Worm (Caenorhabditis elegans) whole organism, L3 larva: Measurements from ENCODE around the gene mlt-7.

Source experiments
- ZK546.5 ChIP-seq: sonication (generic microtip); optimal IDR thresholded peaks from 2 replicates; lab custom pipeline; 2017; ENCODE audit warnings: missing biosample characterization, missing genetic modification characterization
- ama-1 ChIP-seq: fragments of 150-350 bp; optimal IDR thresholded peaks from 2 replicates; lab custom pipeline; 2018
- ceh-82 ChIP-seq: fragments of 150-350 bp; optimal IDR thresholded peaks from 2 replicates; lab custom pipeline; 2014; ENCODE audit warnings: missing biosample characterization, missing genetic modification characterization
- daf-12 ChIP-seq: fragments of 150-350 bp; optimal IDR thresholded peaks from 2 replicates; lab custom pipeline; 2014; ENCODE audit warnings: missing biosample characterization, missing genetic modification reagents, missing genetic modification characterization
- egl-27 ChIP-seq: sonication (generic microtip); optimal IDR thresholded peaks from 4 replicates; lab custom pipeline; 2017; ENCODE audit warnings: missing biosample characterization, missing genetic modification reagents, missing genetic modification characterization
- egl-5 ChIP-seq: fragments of 150-350 bp; optimal IDR thresholded peaks from 2 replicates; lab custom pipeline; 2017; ENCODE audit warnings: missing biosample characterization, missing genetic modification reagents, missing genetic modification characterization, inconsistent platforms
- elt-2 ChIP-seq: sonication (generic microtip); optimal IDR thresholded peaks from 2 replicates; lab custom pipeline; 2016; ENCODE audit warnings: missing genetic modification reagents, mild to moderate bottlenecking, missing genetic modification characterization, missing compliant biosample characterization
- eor-1 ChIP-seq, 2 experiments: fragments of 150-350 bp; optimal IDR thresholded peaks; 2 replicates each; lab custom pipeline; 2014 to 2018; ENCODE audit warnings: missing biosample characterization in 2 of 2, missing genetic modification characterization in 2 of 2
- fkh-10 ChIP-seq: sonication (generic microtip); optimal IDR thresholded peaks from 2 replicates; lab custom pipeline; 2017; ENCODE audit warnings: missing biosample characterization, missing genetic modification reagents, missing genetic modification characterization
- fkh-2 ChIP-seq: fragments of 150-350 bp; optimal IDR thresholded peaks from 2 replicates; lab custom pipeline; 2014; ENCODE audit warnings: missing biosample characterization, missing genetic modification reagents, missing genetic modification characterization
- fos-1 ChIP-seq: fragments of 150-350 bp; optimal IDR thresholded peaks from 2 replicates; lab custom pipeline; 2014; ENCODE audit warnings: missing biosample characterization, missing genetic modification characterization
- hmg-11 ChIP-seq: sonication (generic microtip); optimal IDR thresholded peaks from 2 replicates; lab custom pipeline; 2016; ENCODE audit warnings: missing genetic modification characterization, missing compliant biosample characterization
- jun-1 ChIP-seq: fragments of 150-350 bp; optimal IDR thresholded peaks from 2 replicates; lab custom pipeline; 2014; ENCODE audit warnings: missing biosample characterization, missing genetic modification reagents, missing genetic modification characterization
- lin-15B ChIP-seq: fragments of 150-350 bp; optimal IDR thresholded peaks from 2 replicates; lab custom pipeline; 2014; ENCODE audit warnings: missing biosample characterization, missing genetic modification characterization
- lsy-12 ChIP-seq: sonication (generic microtip); optimal IDR thresholded peaks from 2 replicates; lab custom pipeline; 2016; ENCODE audit warnings: mild to moderate bottlenecking, missing genetic modification characterization, missing compliant biosample characterization
- mdl-1 ChIP-seq: fragments of 150-350 bp; optimal IDR thresholded peaks from 2 replicates; lab custom pipeline; 2014; ENCODE audit warnings: missing biosample characterization, missing genetic modification characterization
- mml-1 ChIP-seq: fragments of 150-350 bp; sonication (generic microtip); optimal IDR thresholded peaks from 3 replicates; lab custom pipeline; 2014; ENCODE audit warnings: missing biosample characterization, missing genetic modification characterization
- nfya-1 ChIP-seq: sonication (generic microtip); optimal IDR thresholded peaks from 2 replicates; lab custom pipeline; 2017; ENCODE audit warnings: missing genetic modification characterization, mild to moderate bottlenecking, missing compliant biosample characterization, antibody characterized with exemption, moderate library complexity; ENCODE audit not compliant: insufficient read depth
- nhr-11 ChIP-seq: fragments of 150-350 bp; optimal IDR thresholded peaks from 2 replicates; lab custom pipeline; 2014; ENCODE audit warnings: missing biosample characterization, missing genetic modification characterization
- nhr-12 ChIP-seq: fragments of 150-350 bp; optimal IDR thresholded peaks from 2 replicates; lab custom pipeline; 2014; ENCODE audit warnings: missing biosample characterization, missing genetic modification characterization
- nhr-28 ChIP-seq: fragments of 150-350 bp; optimal IDR thresholded peaks from 2 replicates; lab custom pipeline; 2014; ENCODE audit warnings: missing biosample characterization, missing genetic modification characterization
- nhr-43 ChIP-seq: sonication (generic microtip); optimal IDR thresholded peaks from 2 replicates; lab custom pipeline; 2016; ENCODE audit warnings: mild to moderate bottlenecking, missing genetic modification characterization, missing compliant biosample characterization; ENCODE audit not compliant: poor library complexity, severe bottlenecking
- nhr-67 ChIP-seq: fragments of 150-350 bp; optimal IDR thresholded peaks from 2 replicates; lab custom pipeline; 2014; ENCODE audit warnings: missing biosample characterization, missing genetic modification characterization
- nhr-76 ChIP-seq: fragments of 150-350 bp; sonication (generic microtip); optimal IDR thresholded peaks from 5 replicates; lab custom pipeline; 2014; ENCODE audit warnings: missing biosample characterization, missing genetic modification characterization
- nhr-77 ChIP-seq: fragments of 150-350 bp; optimal IDR thresholded peaks from 2 replicates; lab custom pipeline; 2014; ENCODE audit warnings: missing biosample characterization, missing genetic modification characterization
- pha-4 ChIP-seq: fragments of 150-350 bp; optimal IDR thresholded peaks from 2 replicates; lab custom pipeline; 2014; ENCODE audit warnings: missing biosample characterization, missing genetic modification reagents, missing genetic modification characterization
- pqm-1 ChIP-seq: fragments of 150-350 bp; optimal IDR thresholded peaks from 2 replicates; lab custom pipeline; 2017; ENCODE audit warnings: missing biosample characterization, missing genetic modification characterization, inconsistent platforms
- sea-2 ChIP-seq: fragments of 150-350 bp; sonication (generic microtip); optimal IDR thresholded peaks from 4 replicates; lab custom pipeline; 2014; ENCODE audit warnings: missing biosample characterization, missing genetic modification reagents, missing genetic modification characterization
- skn-1 ChIP-seq: fragments of 150-350 bp; optimal IDR thresholded peaks from 2 replicates; lab custom pipeline; 2014; ENCODE audit warnings: missing biosample characterization, missing genetic modification characterization
- ztf-4 ChIP-seq: fragments of 150-350 bp; optimal IDR thresholded peaks from 2 replicates; lab custom pipeline; 2014; ENCODE audit warnings: missing biosample characterization, missing genetic modification characterization

Gene mlt-7

ce11 chrII:4428121-4428520 is 35.3 kb downstream of the mlt-7 start:
- TF ChIP-seq ztf-4 (tag; lab: Kevin White, UChicago) (no peak), skn-1 (no peak), nhr-28 (tag; lab: Kevin White, UChicago) (no peak), egl-27 (no peak), egl-5 (tag; lab: Kevin White, UChicago) (no peak), fkh-10 (GFP tag; lab: Kevin White, UChicago) (no peak), nhr-11 (tag; lab: Kevin White, UChicago) (no peak), nhr-76 (tag; lab: Kevin White, UChicago) (no peak)

- peak; percentile 40 for TF ChIP-seq pqm-1
- TF ChIP-seq elt-2 (tag; lab: Kevin White, UChicago): peak; percentile 59
- TF ChIP-seq nhr-77 (tag; lab: Kevin White, UChicago): no peak
Measured at ce11 chrII:4433146-4433545, 40.3 kb downstream of the mlt-7 start, which contains the start of gene nhr-109. Gene nhr-109 (plus strand): TSS chrII:4433367.

ce11 chrII:4434278-4434677 is 41.5 kb downstream of the mlt-7 start:
- TF ChIP-seq lin-15B: no peak
- no peak for TF ChIP-seq egl-5 (tag; lab: Kevin White, UChicago)
- TF ChIP-seq pha-4: no peak
- no peak for TF ChIP-seq lsy-12 (tag; lab: Kevin White, UChicago)
- no peak for TF ChIP-seq eor-1 (tag; optimal IDR thresholded peaks at IDR 0.05; lab: Kevin White, UChicago)
- TF ChIP-seq sea-2: no peak
- TF ChIP-seq fos-1 (tag; lab: Kevin White, UChicago): no peak
- TF ChIP-seq ama-1: no peak
- no peak for TF ChIP-seq fkh-2 (tag; lab: Kevin White, UChicago)

- no peak for TF ChIP-seq daf-12 (tag; lab: Kevin White, UChicago)
- TF ChIP-seq jun-1 (tag; lab: Kevin White, UChicago): no peak
- no peak for TF ChIP-seq pqm-1
- peak; percentile 54 for TF ChIP-seq elt-2 (tag; lab: Kevin White, UChicago)
- TF ChIP-seq ama-1: no peak
- no peak for TF ChIP-seq ZK546.5 (tag; lab: Kevin White, UChicago)
- peak; percentile 61 for TF ChIP-seq nhr-43
- TF ChIP-seq lin-15B: no peak
- TF ChIP-seq mml-1 (tag; lab: Kevin White, UChicago): no peak
Measured at ce11 chrII:4435134-4435533, 42.3 kb downstream of the mlt-7 start, which contains the start of gene nhr-273. Gene nhr-273 (plus strand): TSS chrII:4435300.

- no peak for TF ChIP-seq mml-1 (tag; lab: Kevin White, UChicago)
- TF ChIP-seq elt-2 (tag; lab: Kevin White, UChicago): peak; percentile 33
- no peak for TF ChIP-seq nhr-67 (tag; lab: Kevin White, UChicago)
- TF ChIP-seq, all 47 proteins: peak for 1
Measured at ce11 chrII:4438601-4439000, 45.8 kb downstream of the mlt-7 start, which contains the start of gene nhr-16. Gene nhr-16 (plus strand): TSS chrII:4438805.

ce11 chrII:4441278-4441677 is 48.5 kb downstream of the mlt-7 start:
- no peak for TF ChIP-seq ceh-82 (tag; lab: Kevin White, UChicago)
- TF ChIP-seq nfya-1 (tag; lab: Kevin White, UChicago): peak; percentile 93

- TF ChIP-seq nhr-76 (tag; lab: Kevin White, UChicago) (no peak), pha-4 (no peak), nhr-28 (tag; lab: Kevin White, UChicago) (no peak), mdl-1 (tag; lab: Kevin White, UChicago) (no peak), nhr-77 (tag; lab: Kevin White, UChicago) (no peak), pqm-1 (no peak), nhr-12 (tag; lab: Kevin White, UChicago) (no peak), hmg-11 (tag; lab: Kevin White, UChicago) (no peak)
Measured at ce11 chrII:4444811-4445210, 52.0 kb downstream of the mlt-7 start.
